Worm (Caenorhabditis elegans) whole organism, L2 larva: Measurements from ENCODE around the gene str-15.

Experiments
- C34F6.9 ChIP-seq: fragments of 150-350 bp; optimal IDR thresholded peaks from 2 replicates; lab custom pipeline; 2014; ENCODE audit warnings: missing biosample characterization, missing genetic modification characterization
- F13H6.1 ChIP-seq: sonication (generic microtip); optimal IDR thresholded peaks from 2 replicates; lab custom pipeline; 2016; ENCODE audit warnings: missing genetic modification characterization, missing compliant biosample characterization
- R02D3.7 ChIP-seq: fragments of 150-350 bp; optimal IDR thresholded peaks from 2 replicates; lab custom pipeline; 2014; ENCODE audit warnings: missing biosample characterization, missing genetic modification characterization
- Y55F3AM.14 ChIP-seq: fragments of 200-800 bp; sonication (Bioruptor generic); optimal IDR thresholded peaks from 2 replicates; lab custom pipeline; 2018; ENCODE audit warnings: mild to moderate bottlenecking, missing genetic modification characterization, missing compliant biosample characterization
- alr-1 ChIP-seq: fragments of 150-350 bp; optimal IDR thresholded peaks from 2 replicates; lab custom pipeline; 2014; ENCODE audit warnings: missing biosample characterization, missing genetic modification characterization
- aly-2 ChIP-seq: fragments of 150-350 bp; optimal IDR thresholded peaks from 2 replicates; lab custom pipeline; 2014; ENCODE audit warnings: missing biosample characterization, missing genetic modification characterization
- blmp-1 ChIP-seq: sonication (generic microtip); optimal IDR thresholded peaks from 2 replicates; lab custom pipeline; 2017; ENCODE audit warnings: missing genetic modification characterization, mild to moderate bottlenecking, missing compliant biosample characterization, antibody characterized with exemption, moderate library complexity; ENCODE audit not compliant: insufficient read depth
- ceh-16 ChIP-seq: fragments of 150-350 bp; optimal IDR thresholded peaks from 2 replicates; lab custom pipeline; 2014; ENCODE audit warnings: missing biosample characterization, missing genetic modification characterization
- ceh-82 ChIP-seq: fragments of 150-350 bp; optimal IDR thresholded peaks from 2 replicates; lab custom pipeline; 2014; ENCODE audit warnings: missing biosample characterization, missing genetic modification characterization
- crh-2 ChIP-seq: sonication (generic microtip); optimal IDR thresholded peaks from 2 replicates; lab custom pipeline; 2017; ENCODE audit warnings: missing biosample characterization, missing genetic modification characterization
- dmd-4 ChIP-seq: sonication (generic microtip); optimal IDR thresholded peaks from 2 replicates; lab custom pipeline; 2017; ENCODE audit warnings: missing biosample characterization, missing genetic modification characterization
- egl-27 ChIP-seq: sonication (generic microtip); optimal IDR thresholded peaks from 3 replicates; lab custom pipeline; 2017; ENCODE audit warnings: missing biosample characterization, missing genetic modification reagents, missing genetic modification characterization
- elt-1 ChIP-seq: fragments of 150-350 bp; optimal IDR thresholded peaks from 2 replicates; lab custom pipeline; 2014; ENCODE audit warnings: missing biosample characterization, missing genetic modification characterization
- lin-11 ChIP-seq: fragments of 150-350 bp; sonication (generic microtip); optimal IDR thresholded peaks from 2 replicates; lab custom pipeline; 2014; ENCODE audit warnings: missing biosample characterization, missing genetic modification characterization, inconsistent platforms, mixed read lengths
- lin-13 ChIP-seq: fragments of 150-350 bp; optimal IDR thresholded peaks from 2 replicates; lab custom pipeline; 2014; ENCODE audit warnings: missing biosample characterization, missing genetic modification reagents, missing genetic modification characterization
- lin-39 ChIP-seq: fragments of 150-350 bp; optimal IDR thresholded peaks from 2 replicates; lab custom pipeline; 2014; ENCODE audit warnings: missing biosample characterization, missing genetic modification reagents, missing genetic modification characterization
- lsy-2 ChIP-seq, 2 experiments: fragments of 150-350 bp in 1 of 2; sonication (generic microtip) in 1 of 2; optimal IDR thresholded peaks; 2 replicates each; lab custom pipeline; 2014 to 2017; ENCODE audit warnings: missing biosample characterization in 2 of 2, missing genetic modification characterization in 2 of 2
- mab-5 ChIP-seq: fragments of 150-350 bp; optimal IDR thresholded peaks from 2 replicates; lab custom pipeline; 2014; ENCODE audit warnings: missing biosample characterization, missing genetic modification characterization
- mbf-1 ChIP-seq: sonication (generic microtip); optimal IDR thresholded peaks from 2 replicates; lab custom pipeline; 2017; ENCODE audit warnings: missing biosample characterization, missing genetic modification characterization
- mdl-1 ChIP-seq, 2 experiments: fragments of 150-350 bp in 1 of 2; sonication (generic microtip) in 1 of 2; optimal IDR thresholded peaks; 2 replicates each; lab custom pipeline; 2017; ENCODE audit warnings: missing biosample characterization in 2 of 2, missing genetic modification characterization in 2 of 2
- nhr-10 ChIP-seq: sonication (generic microtip); optimal IDR thresholded peaks from 2 replicates; lab custom pipeline; 2017; ENCODE audit warnings: missing biosample characterization, missing genetic modification characterization
- nhr-12 ChIP-seq: fragments of 150-350 bp; optimal IDR thresholded peaks from 2 replicates; lab custom pipeline; 2014; ENCODE audit warnings: missing biosample characterization, missing genetic modification characterization
- nhr-129 ChIP-seq: fragments of 150-350 bp; optimal IDR thresholded peaks from 2 replicates; lab custom pipeline; 2014; ENCODE audit warnings: missing biosample characterization, missing genetic modification characterization
- nhr-21 ChIP-seq: fragments of 150-350 bp; optimal IDR thresholded peaks from 2 replicates; lab custom pipeline; 2014; ENCODE audit warnings: missing biosample characterization, missing genetic modification characterization
- nhr-25 ChIP-seq: fragments of 150-350 bp; sonication (generic microtip); optimal IDR thresholded peaks from 3 replicates; lab custom pipeline; 2014; ENCODE audit warnings: missing biosample characterization, missing genetic modification characterization
- nhr-6 ChIP-seq: fragments of 150-350 bp; optimal IDR thresholded peaks from 2 replicates; lab custom pipeline; 2014; ENCODE audit warnings: missing biosample characterization, missing genetic modification characterization
- nhr-77 ChIP-seq: fragments of 150-350 bp; optimal IDR thresholded peaks from 2 replicates; lab custom pipeline; 2014; ENCODE audit warnings: missing biosample characterization, missing genetic modification characterization
- sem-4 ChIP-seq: fragments of 150-350 bp; optimal IDR thresholded peaks from 2 replicates; lab custom pipeline; 2014; ENCODE audit warnings: missing biosample characterization, missing genetic modification reagents, missing genetic modification characterization
- sma-9 ChIP-seq, 2 experiments: fragments of 150-350 bp in 1 of 2; sonication (generic microtip) in 1 of 2; optimal IDR thresholded peaks; 2 replicates each; lab custom pipeline; 2014 to 2016; ENCODE audit warnings: missing genetic modification characterization in 2 of 2, mild to moderate bottlenecking in 1 of 2, missing biosample characterization in 1 of 2, missing compliant biosample characterization in 1 of 2, missing genetic modification reagents in 1 of 2, moderate library complexity in 1 of 2
- unc-39 ChIP-seq: fragments of 150-350 bp; optimal IDR thresholded peaks from 2 replicates; lab custom pipeline; 2014; ENCODE audit warnings: missing biosample characterization, missing genetic modification characterization
- unc-55 ChIP-seq: fragments of 150-350 bp; sonication (generic microtip); optimal IDR thresholded peaks from 3 replicates; lab custom pipeline; 2014; ENCODE audit warnings: missing biosample characterization, missing genetic modification reagents, missing genetic modification characterization
- zag-1 ChIP-seq: fragments of 150-350 bp; optimal IDR thresholded peaks from 2 replicates; lab custom pipeline; 2014; ENCODE audit warnings: missing biosample characterization, missing genetic modification characterization
- ztf-1 ChIP-seq: fragments of 200-800 bp; sonication (Bioruptor generic); conservative IDR thresholded peaks from 2 replicates; pipeline ENCODE4 v1.3.6; 2022; ENCODE audit warnings: missing genetic modification characterization, missing compliant biosample characterization
- ztf-4 ChIP-seq: fragments of 150-350 bp; optimal IDR thresholded peaks from 2 replicates; lab custom pipeline; 2014; ENCODE audit warnings: missing biosample characterization, missing genetic modification characterization

The str-15 gene

DNA sequence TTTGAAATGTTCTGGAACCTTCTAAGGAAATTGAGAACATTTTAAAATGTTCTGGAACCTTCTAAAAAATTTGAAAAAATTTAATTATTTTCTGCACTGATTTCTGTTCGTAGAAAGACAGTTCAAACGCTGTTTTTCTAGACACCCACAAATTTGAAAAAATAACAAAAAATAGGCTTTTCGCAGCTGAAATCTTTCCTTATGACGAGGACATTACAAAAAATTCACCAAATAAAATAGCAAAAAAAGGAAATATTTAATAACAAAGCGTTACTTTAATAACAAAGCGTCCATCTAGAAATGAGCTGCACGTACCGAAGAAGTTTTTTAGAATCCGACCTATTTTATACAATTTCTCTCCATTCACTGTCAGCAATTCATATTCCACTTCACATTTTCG lies 15.0 kb downstream of the str-15 start, which contains the start of gene srh-141:
srh-141 (plus strand) TSS at position 301 of the 400 bp plus-strand sequence.
- TF ChIP-seq nhr-12 (tag; lab: Kevin White, UChicago) = no peak
- no peak for TF ChIP-seq Y55F3AM.14 (GFP tag; lab: Kevin White, UChicago)
- no peak for TF ChIP-seq unc-55 (GFP tag; lab: Kevin White, UChicago)
- TF ChIP-seq blmp-1 (tag; lab: Kevin White, UChicago) = no peak
- TF ChIP-seq alr-1 (tag; lab: Kevin White, UChicago) = no peak
- no peak for TF ChIP-seq mab-5
- TF ChIP-seq unc-39 (tag; lab: Kevin White, UChicago) = no peak

DNA sequence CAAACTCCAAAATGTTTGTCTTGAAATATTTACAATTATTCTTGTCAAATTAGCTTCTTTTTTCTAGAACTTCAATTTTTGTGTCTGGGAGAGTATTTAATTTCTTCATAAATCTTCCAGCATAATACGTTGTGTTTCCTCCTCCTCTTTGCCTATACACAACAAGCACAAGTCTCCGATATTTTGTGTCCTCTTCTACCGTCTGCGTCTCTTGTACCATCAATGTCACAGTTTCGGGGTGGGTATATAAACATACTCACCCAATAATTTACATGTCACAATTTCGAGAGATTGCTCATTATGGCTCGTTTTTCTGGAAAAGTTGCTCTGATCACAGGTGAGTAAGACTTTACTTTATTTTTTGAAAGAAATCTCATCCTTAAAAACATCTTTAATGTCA lies 21.1 kb downstream of the str-15 start, which contains the start of gene F26D2.15:
F26D2.15 (plus strand) TSS at position 301 of the 400 bp plus-strand sequence.
- no peak for TF ChIP-seq mdl-1 (tag; optimal IDR thresholded peaks at IDR 0.05; lab: Kevin White, UChicago)
- TF ChIP-seq dmd-4 (tag; lab: Kevin White, UChicago) = no peak
- TF ChIP-seq nhr-12 (tag; lab: Kevin White, UChicago) = no peak
- no peak for TF ChIP-seq alr-1 (tag; lab: Kevin White, UChicago)
- no peak for TF ChIP-seq egl-27
- no peak for TF ChIP-seq nhr-129
- no peak for TF ChIP-seq crh-2 (tag; lab: Kevin White, UChicago)
- no peak for TF ChIP-seq sem-4
- no peak for TF ChIP-seq F13H6.1
- TF ChIP-seq nhr-21 (tag; lab: Kevin White, UChicago) = no peak
- no peak for TF ChIP-seq ztf-4 (tag; lab: Kevin White, UChicago)
- no peak for TF ChIP-seq elt-1 (tag; lab: Kevin White, UChicago)
- TF ChIP-seq lsy-2 (tag; optimal IDR thresholded peaks at IDR 0.05; lab: Kevin White, UChicago) = no peak
- TF ChIP-seq ceh-16 (tag; lab: Kevin White, UChicago) = no peak
- TF ChIP-seq, all 48 proteins: peak for 0

DNA sequence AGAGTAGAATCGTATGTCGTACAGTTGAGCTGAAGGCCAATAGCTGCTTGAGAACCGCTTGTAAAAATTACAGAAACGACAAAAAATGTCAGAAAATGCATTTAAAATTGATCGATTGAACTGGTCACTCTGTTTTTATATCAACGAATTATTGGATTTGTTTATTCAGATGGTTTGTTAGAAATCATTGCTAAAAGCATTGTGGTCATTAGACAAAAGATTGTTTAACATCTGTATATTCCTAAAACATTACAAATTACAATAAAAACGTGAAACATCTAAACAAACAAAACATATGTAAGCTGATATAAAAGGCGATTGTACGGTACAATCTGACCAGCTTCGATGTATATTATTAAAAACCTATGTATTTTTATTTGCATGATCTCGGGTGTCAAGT lies 23.1 kb downstream of the str-15 start, which contains the start of the genes F26D2.13 and F26D2.14:
F26D2.13 (minus strand) TSS at position 101 of the 400 bp plus-strand sequence.
F26D2.14 (plus strand) TSS at position 346 of the 400 bp plus-strand sequence.
- no peak for TF ChIP-seq aly-2
- no peak for TF ChIP-seq dmd-4 (tag; lab: Kevin White, UChicago)
- no peak for TF ChIP-seq nhr-25 (tag; lab: Kevin White, UChicago)
- no peak for TF ChIP-seq ceh-16 (tag; lab: Kevin White, UChicago)
- TF ChIP-seq ztf-1 (GFP tag; lab: Robert Waterston, UW) = no peak
- no peak for TF ChIP-seq nhr-77 (tag; lab: Kevin White, UChicago)
- no peak for TF ChIP-seq zag-1 (tag; lab: Kevin White, UChicago)
- TF ChIP-seq unc-39 (tag; lab: Kevin White, UChicago) = no peak
- TF ChIP-seq ceh-82 (tag; lab: Kevin White, UChicago) = no peak
- no peak for TF ChIP-seq F13H6.1
- no peak for TF ChIP-seq lsy-2 (tag; optimal IDR thresholded peaks at IDR 0.05; lab: Kevin White, UChicago)
- no peak for TF ChIP-seq C34F6.9
- TF ChIP-seq lin-39 (tag; lab: Kevin White, UChicago) = no peak
- TF ChIP-seq lin-13 = no peak
- TF ChIP-seq nhr-21 (tag; lab: Kevin White, UChicago) = no peak
- TF ChIP-seq lin-11 (tag; lab: Kevin White, UChicago) = no peak
- TF ChIP-seq elt-1 (tag; lab: Kevin White, UChicago) = no peak
- no peak for TF ChIP-seq R02D3.7 (tag; lab: Kevin White, UChicago)
- TF ChIP-seq mab-5 = no peak

DNA sequence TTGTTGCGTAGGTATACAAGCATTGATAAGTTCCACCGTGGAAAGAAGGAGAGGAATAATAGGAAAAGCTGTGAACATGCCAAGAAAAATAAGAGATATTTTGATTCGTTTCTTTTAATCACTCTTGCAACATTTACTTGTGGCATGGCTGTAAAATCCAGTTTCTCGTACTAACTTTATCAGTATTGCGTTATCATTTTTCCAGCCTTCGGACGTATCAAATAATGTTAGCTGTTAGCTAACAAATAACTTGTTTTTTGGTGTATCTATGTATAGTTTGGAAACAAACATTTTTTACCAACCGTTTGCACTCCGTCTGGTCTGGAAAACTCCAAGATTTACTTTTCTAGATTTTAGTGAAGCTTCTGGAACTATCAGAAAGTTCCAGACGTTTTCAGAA lies 25.1 kb downstream of the str-15 start, which contains the start of gene clec-234:
clec-234 (minus strand) TSS at position 101 of the 400 bp plus-strand sequence.
- TF ChIP-seq aly-2 = no peak
- no peak for TF ChIP-seq nhr-6 (tag; lab: Kevin White, UChicago)
- no peak for TF ChIP-seq unc-55 (GFP tag; lab: Kevin White, UChicago)
- TF ChIP-seq nhr-21 (tag; lab: Kevin White, UChicago) = no peak

DNA sequence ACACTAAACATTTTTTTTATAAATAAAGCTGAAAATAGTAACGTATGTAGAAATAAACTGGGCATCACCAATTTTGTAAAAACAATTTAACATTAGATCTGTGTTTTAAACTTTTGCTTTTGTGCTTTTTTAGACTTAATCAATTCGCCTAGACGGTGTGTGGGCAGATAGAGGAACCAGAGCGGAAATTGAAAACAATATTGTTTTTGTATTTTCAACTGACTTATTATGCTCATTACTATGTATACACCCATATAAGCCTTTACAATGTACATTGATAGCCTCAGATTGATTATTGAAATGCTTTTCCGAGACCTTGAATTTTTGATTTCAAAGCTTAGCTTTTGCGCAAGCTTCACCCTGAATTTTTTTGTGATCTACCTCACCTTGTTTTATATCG lies 28.7 kb downstream of the str-15 start, which contains the start of gene str-73:
str-73 (plus strand) TSS at position 301 of the 400 bp plus-strand sequence.
- TF ChIP-seq Y55F3AM.14 (GFP tag; lab: Kevin White, UChicago) = no peak
- no peak for TF ChIP-seq mab-5
- TF ChIP-seq nhr-21 (tag; lab: Kevin White, UChicago) = no peak
- no peak for TF ChIP-seq sma-9 (GFP tag; optimal IDR thresholded peaks at IDR 0.05; lab: Kevin White, UChicago)
- no peak for TF ChIP-seq sma-9 (tag; optimal IDR thresholded peaks at IDR 0.05; lab: Kevin White, UChicago)
- TF ChIP-seq nhr-129 = no peak
- TF ChIP-seq mbf-1 (tag; lab: Kevin White, UChicago) = no peak
- no peak for TF ChIP-seq nhr-6 (tag; lab: Kevin White, UChicago)
- no peak for TF ChIP-seq nhr-10 (tag; lab: Kevin White, UChicago)
- TF ChIP-seq lsy-2 (tag; optimal IDR thresholded peaks at IDR 0.05; lab: Kevin White, UChicago) = no peak
- TF ChIP-seq nhr-77 (tag; lab: Kevin White, UChicago) = no peak
- no peak for TF ChIP-seq unc-55 (GFP tag; lab: Kevin White, UChicago)
- TF ChIP-seq lin-39 (tag; lab: Kevin White, UChicago) = no peak
